Worm (Caenorhabditis elegans): Measurements from ENCODE around the gene acy-1.

The acy-1 gene

ce11 chrIII:4703932-4704454, 17.9 kb upstream of the acy-1 start, which contains the start of the genes clp-2 and mrpl-16:
clp-2 (minus strand) TSS chrIII:4704025.
mrpl-16 (plus strand) TSS chrIII:4704404.
- no peak for TF ChIP-seq unc-39 (tag; optimal IDR thresholded peaks at IDR 0.05)
- TF ChIP-seq mab-5 (tag; optimal IDR thresholded peaks at IDR 0.05) = no peak
- no peak for TF ChIP-seq peb-1 (tag; optimal IDR thresholded peaks at IDR 0.05)
- peak; percentile 58 for TF ChIP-seq C34F6.9 (tag; optimal IDR thresholded peaks at IDR 0.05)
- no peak for TF ChIP-seq elt-1 (tag; optimal IDR thresholded peaks at IDR 0.05)
- no peak for TF ChIP-seq ceh-16 (tag; optimal IDR thresholded peaks at IDR 0.05)
- no peak for TF ChIP-seq zag-1 (tag; optimal IDR thresholded peaks at IDR 0.05)
- peak; percentile 59 for TF ChIP-seq unc-55 (GFP tag; optimal IDR thresholded peaks at IDR 0.05)
- no peak for TF ChIP-seq dmd-4 (tag; optimal IDR thresholded peaks at IDR 0.05)
- peak in 1 of 2 experiments; percentile 59 for TF ChIP-seq lsy-2 (tag; optimal IDR thresholded peaks at IDR 0.05)
- no peak for TF ChIP-seq lin-11 (tag; optimal IDR thresholded peaks at IDR 0.05)
- TF ChIP-seq mbf-1 (tag; optimal IDR thresholded peaks at IDR 0.05) = no peak
- no peak for TF ChIP-seq elt-3 (tag; optimal IDR thresholded peaks at IDR 0.05)
- TF ChIP-seq ztf-1 (GFP tag; conservative IDR thresholded peaks at IDR 0.05) = no peak
- no peak for TF ChIP-seq nhr-129 (tag; optimal IDR thresholded peaks at IDR 0.05)
- TF ChIP-seq sma-3 (GFP tag; optimal IDR thresholded peaks at IDR 0.05) = no peak
- TF ChIP-seq R02D3.7 (tag; optimal IDR thresholded peaks at IDR 0.05) = no peak
- TF ChIP-seq egl-27 (tag; optimal IDR thresholded peaks at IDR 0.05) = no peak
- no peak for TF ChIP-seq gmeb-1 (tag; optimal IDR thresholded peaks at IDR 0.05)
- TF ChIP-seq ztf-11 (tag; optimal IDR thresholded peaks at IDR 0.05) = no peak
- no peak for TF ChIP-seq nhr-21 (tag; optimal IDR thresholded peaks at IDR 0.05)
- TF ChIP-seq ceh-82 (tag; optimal IDR thresholded peaks at IDR 0.05) = no peak
- TF ChIP-seq nhr-25 (tag; optimal IDR thresholded peaks at IDR 0.05) = no peak
- TF ChIP-seq Y55F3AM.14 (GFP tag; optimal IDR thresholded peaks at IDR 0.05) = no peak
- no peak for TF ChIP-seq ama-1 (optimal IDR thresholded peaks at IDR 0.05)
- no peak for TF ChIP-seq ztf-4 (tag; optimal IDR thresholded peaks at IDR 0.05)
- no peak for TF ChIP-seq sma-9 (GFP tag; optimal IDR thresholded peaks at IDR 0.05)
- no peak for TF ChIP-seq sma-9 (tag; optimal IDR thresholded peaks at IDR 0.05)
- TF ChIP-seq blmp-1 (tag; optimal IDR thresholded peaks at IDR 0.05; ENCODE audit: insufficient read depth) = no peak
- TF ChIP-seq alr-1 (tag; optimal IDR thresholded peaks at IDR 0.05) = no peak
- TF ChIP-seq crh-2 (tag; optimal IDR thresholded peaks at IDR 0.05) = peak; percentile 12
- TF ChIP-seq nhr-23 (tag; optimal IDR thresholded peaks at IDR 0.05) = no peak
- TF ChIP-seq nhr-237 (tag; optimal IDR thresholded peaks at IDR 0.05) = no peak
- no peak for TF ChIP-seq aly-2 (tag; optimal IDR thresholded peaks at IDR 0.05)
- TF ChIP-seq F13H6.1 (tag; optimal IDR thresholded peaks at IDR 0.05) = no peak
- TF ChIP-seq nhr-6 (tag; optimal IDR thresholded peaks at IDR 0.05) = no peak

ce11 chrIII:4705207-4705606, 16.7 kb upstream of the acy-1 start, which contains the start of gene pgap-2:
pgap-2 (plus strand) TSS chrIII:4705507.
- TF ChIP-seq lsy-2 (tag; optimal IDR thresholded peaks at IDR 0.05) = no peak
- no peak for TF ChIP-seq mbf-1 (tag; optimal IDR thresholded peaks at IDR 0.05)
- TF ChIP-seq F13H6.1 (tag; optimal IDR thresholded peaks at IDR 0.05) = no peak
- TF ChIP-seq lin-39 (tag; optimal IDR thresholded peaks at IDR 0.05) = no peak
- no peak for TF ChIP-seq dmd-4 (tag; optimal IDR thresholded peaks at IDR 0.05)
- TF ChIP-seq snpc-4 (tag; optimal IDR thresholded peaks at IDR 0.05) = no peak
- no peak for TF ChIP-seq gmeb-1 (tag; optimal IDR thresholded peaks at IDR 0.05)
- no peak for TF ChIP-seq nhr-237 (tag; optimal IDR thresholded peaks at IDR 0.05)
- TF ChIP-seq R02D3.7 (tag; optimal IDR thresholded peaks at IDR 0.05) = no peak
- TF ChIP-seq Y55F3AM.14 (GFP tag; optimal IDR thresholded peaks at IDR 0.05) = no peak
- TF ChIP-seq nhr-25 (tag; optimal IDR thresholded peaks at IDR 0.05) = no peak
- no peak for TF ChIP-seq ztf-4 (tag; optimal IDR thresholded peaks at IDR 0.05)
- TF ChIP-seq sma-3 (GFP tag; optimal IDR thresholded peaks at IDR 0.05) = no peak
- TF ChIP-seq ztf-1 (GFP tag; conservative IDR thresholded peaks at IDR 0.05) = no peak
- no peak for TF ChIP-seq egl-27 (tag; optimal IDR thresholded peaks at IDR 0.05)
- no peak for TF ChIP-seq peb-1 (tag; optimal IDR thresholded peaks at IDR 0.05)
- TF ChIP-seq aly-2 (tag; optimal IDR thresholded peaks at IDR 0.05) = no peak
- TF ChIP-seq blmp-1 (tag; optimal IDR thresholded peaks at IDR 0.05; ENCODE audit: insufficient read depth) = no peak

- no peak for TF ChIP-seq lin-13 (GFP tag; optimal IDR thresholded peaks at IDR 0.05)
- TF ChIP-seq fos-1 (tag; optimal IDR thresholded peaks at IDR 0.05) = no peak
Measured at ce11 chrIII:4706678-4707077, 15.2 kb upstream of the acy-1 start, which contains the start of gene T04A8.13. T04A8.13 (plus strand) TSS chrIII:4706978.
